Worm (Caenorhabditis elegans) whole organism, L1 larva: ENCODE measurements around the gene C18F10.2.

Source experiments
- C16A3.4 ChIP-seq: fragments of 150-350 bp; optimal IDR thresholded peaks from 2 replicates; lab custom pipeline; 2014; ENCODE audit warnings: missing biosample characterization, missing genetic modification characterization
- C34B4.2 ChIP-seq: sonication (generic microtip); optimal IDR thresholded peaks from 2 replicates; lab custom pipeline; 2017; ENCODE audit warnings: mild to moderate bottlenecking, missing genetic modification characterization, missing compliant biosample characterization
- alr-1 ChIP-seq: fragments of 200-800 bp; sonication (Bioruptor generic); optimal IDR thresholded peaks from 2 replicates; lab custom pipeline; 2018; ENCODE audit warnings: borderline replicate concordance, mild to moderate bottlenecking, missing genetic modification characterization, missing compliant biosample characterization
- ceh-63 ChIP-seq: fragments of 200-800 bp; sonication (Bioruptor generic); optimal IDR thresholded peaks from 2 replicates; lab custom pipeline; 2018; ENCODE audit warnings: mild to moderate bottlenecking, missing genetic modification characterization, missing compliant biosample characterization
- ceh-8 ChIP-seq: fragments of 200-800 bp; sonication (Bioruptor generic); optimal IDR thresholded peaks from 2 replicates; lab custom pipeline; 2018; ENCODE audit warnings: mild to moderate bottlenecking, missing genetic modification characterization, moderate library complexity, missing compliant biosample characterization
- ceh-88 ChIP-seq: fragments of 200-800 bp; sonication (Bioruptor generic); IDR thresholded peaks from 2 replicates; pipeline ENCODE4 v1.3.6; 2022; ENCODE audit warnings: missing genetic modification characterization, missing compliant biosample characterization
- ceh-90 ChIP-seq: sonication (generic microtip); optimal IDR thresholded peaks from 2 replicates; lab custom pipeline; 2016; ENCODE audit warnings: missing genetic modification characterization, missing compliant biosample characterization
- efl-1 ChIP-seq, 4 experiments: fragments of 150-350 bp; optimal IDR thresholded peaks in 3 of 4; peaks in 1 of 4; 1 replicate in 1 of 4; 2 replicates in 3 of 4; lab custom pipeline; 2014; ENCODE audit warnings: missing biosample characterization in 2 of 4, missing genetic modification characterization in 2 of 4, missing genetic modification reagents in 2 of 4
- ets-5 ChIP-seq: fragments of 200-800 bp; sonication (Bioruptor generic); IDR thresholded peaks from 2 replicates; pipeline ENCODE4 v1.3.6; 2022; ENCODE audit warnings: missing genetic modification characterization, missing compliant biosample characterization
- fkh-4 ChIP-seq: sonication (generic microtip); optimal IDR thresholded peaks from 2 replicates; lab custom pipeline; 2016; ENCODE audit warnings: missing compliant biosample characterization, missing genetic modification characterization, borderline replicate concordance
- fos-1 ChIP-seq: fragments of 150-350 bp; optimal IDR thresholded peaks from 2 replicates; lab custom pipeline; 2014; ENCODE audit warnings: missing biosample characterization, missing genetic modification characterization
- grh-1 ChIP-seq: fragments of 200-800 bp; sonication (Bioruptor generic); IDR thresholded peaks from 2 replicates; pipeline ENCODE4 v1.3.6; 2022; ENCODE audit warnings: missing genetic modification reagents, missing genetic modification characterization, missing compliant biosample characterization
- hlh-17 ChIP-seq: fragments of 200-800 bp; sonication (Bioruptor generic); optimal IDR thresholded peaks from 2 replicates; lab custom pipeline; 2018; ENCODE audit warnings: missing genetic modification characterization, mild to moderate bottlenecking, missing compliant biosample characterization, moderate library complexity, borderline replicate concordance
- hlh-4 ChIP-seq: sonication (generic microtip); optimal IDR thresholded peaks from 2 replicates; lab custom pipeline; 2016; ENCODE audit warnings: mild to moderate bottlenecking, missing genetic modification characterization, missing compliant biosample characterization
- hpl-2 ChIP-seq: fragments of 150-350 bp; optimal IDR thresholded peaks from 2 replicates; lab custom pipeline; 2014; ENCODE audit warnings: missing biosample characterization, missing genetic modification reagents, missing genetic modification characterization
- irx-1 ChIP-seq: sonication (generic microtip); optimal IDR thresholded peaks from 2 replicates; lab custom pipeline; 2016; ENCODE audit warnings: missing genetic modification characterization, missing compliant biosample characterization
- jun-1 ChIP-seq: fragments of 150-350 bp; optimal IDR thresholded peaks from 2 replicates; lab custom pipeline; 2014; ENCODE audit warnings: missing biosample characterization, missing genetic modification reagents, missing genetic modification characterization
- lin-39 ChIP-seq: fragments of 150-350 bp; optimal IDR thresholded peaks from 2 replicates; lab custom pipeline; 2014; ENCODE audit warnings: missing biosample characterization, missing genetic modification reagents, missing genetic modification characterization
- mab-9 ChIP-seq: fragments of 200-800 bp; sonication (Bioruptor generic); IDR thresholded peaks from 2 replicates; pipeline ENCODE4 v1.3.6; 2022; ENCODE audit warnings: missing genetic modification reagents, missing genetic modification characterization, missing compliant biosample characterization
- mdl-1 ChIP-seq, 2 experiments: fragments of 150-350 bp; optimal IDR thresholded peaks; 2 replicates each; lab custom pipeline; 2014 to 2017; ENCODE audit warnings: missing biosample characterization in 2 of 2, missing genetic modification characterization in 2 of 2, inconsistent platforms in 1 of 2
- mef-2 ChIP-seq: fragments of 150-350 bp; optimal IDR thresholded peaks from 2 replicates; lab custom pipeline; 2014; ENCODE audit warnings: missing biosample characterization, missing genetic modification characterization
- mep-1 ChIP-seq: fragments of 150-350 bp; optimal IDR thresholded peaks from 2 replicates; lab custom pipeline; 2014; ENCODE audit warnings: missing biosample characterization, missing genetic modification characterization
- nhr-12 ChIP-seq: sonication (generic microtip); optimal IDR thresholded peaks from 2 replicates; lab custom pipeline; 2017; ENCODE audit warnings: missing biosample characterization, missing genetic modification characterization
- nhr-28 ChIP-seq: fragments of 150-350 bp; optimal IDR thresholded peaks from 2 replicates; lab custom pipeline; 2014; ENCODE audit warnings: missing biosample characterization, missing genetic modification characterization
- nhr-71 ChIP-seq: sonication (generic microtip); optimal IDR thresholded peaks from 2 replicates; lab custom pipeline; 2016; ENCODE audit warnings: mild to moderate bottlenecking, missing genetic modification characterization, moderate library complexity, missing compliant biosample characterization
- nhr-76 ChIP-seq: sonication (generic microtip); optimal IDR thresholded peaks from 2 replicates; lab custom pipeline; 2017; ENCODE audit warnings: missing biosample characterization, missing genetic modification characterization
- pag-3 ChIP-seq: sonication (generic microtip); optimal IDR thresholded peaks from 2 replicates; lab custom pipeline; 2017; ENCODE audit warnings: missing genetic modification characterization, mild to moderate bottlenecking, missing compliant biosample characterization, antibody characterized with exemption, borderline replicate concordance; ENCODE audit not compliant: insufficient read depth
- pqm-1 ChIP-seq: sonication (generic microtip); optimal IDR thresholded peaks from 3 replicates; lab custom pipeline; 2017; ENCODE audit warnings: missing biosample characterization, missing genetic modification characterization
- rnt-1 ChIP-seq: sonication (generic microtip); optimal IDR thresholded peaks from 2 replicates; lab custom pipeline; 2016; ENCODE audit warnings: mild to moderate bottlenecking, missing genetic modification characterization, moderate library complexity, missing compliant biosample characterization
- snpc-4 ChIP-seq: fragments of 150-350 bp; optimal IDR thresholded peaks from 2 replicates; lab custom pipeline; 2014; ENCODE audit warnings: missing biosample characterization, missing genetic modification characterization
- snu-23 ChIP-seq: sonication (generic microtip); optimal IDR thresholded peaks from 2 replicates; lab custom pipeline; 2016; ENCODE audit warnings: missing genetic modification characterization, missing compliant biosample characterization
- sox-4 ChIP-seq: sonication (generic microtip); optimal IDR thresholded peaks from 2 replicates; lab custom pipeline; 2016; ENCODE audit warnings: missing genetic modification characterization, missing compliant biosample characterization
- sup-37 ChIP-seq: fragments of 200-800 bp; sonication (Bioruptor generic); optimal IDR thresholded peaks from 2 replicates; lab custom pipeline; 2018; ENCODE audit warnings: mild to moderate bottlenecking, missing genetic modification characterization, missing compliant biosample characterization
- unc-30 ChIP-seq: sonication (generic microtip); optimal IDR thresholded peaks from 2 replicates; lab custom pipeline; 2017; ENCODE audit warnings: missing biosample characterization, missing genetic modification characterization
- unc-62 ChIP-seq: fragments of 150-350 bp; optimal IDR thresholded peaks from 2 replicates; lab custom pipeline; 2014; ENCODE audit warnings: missing biosample characterization, missing genetic modification reagents, missing genetic modification characterization
- unc-86 ChIP-seq: sonication (generic microtip); optimal IDR thresholded peaks from 2 replicates; lab custom pipeline; 2016; ENCODE audit warnings: missing genetic modification characterization, missing compliant biosample characterization
- zip-4 ChIP-seq: fragments of 200-800 bp; sonication (Bioruptor generic); optimal IDR thresholded peaks from 2 replicates; lab custom pipeline; 2018; ENCODE audit warnings: mild to moderate bottlenecking, missing genetic modification characterization, moderate library complexity, missing compliant biosample characterization
- ztf-11 ChIP-seq, 2 experiments: sonication (generic microtip); optimal IDR thresholded peaks; 2 replicates each; lab custom pipeline; 2016 to 2017; ENCODE audit warnings: missing genetic modification characterization in 2 of 2, missing biosample characterization in 1 of 2, missing compliant biosample characterization in 1 of 2
- ztf-4 ChIP-seq: fragments of 150-350 bp; optimal IDR thresholded peaks from 2 replicates; lab custom pipeline; 2014; ENCODE audit warnings: missing biosample characterization, missing genetic modification characterization

C18F10.2 gene

DNA sequence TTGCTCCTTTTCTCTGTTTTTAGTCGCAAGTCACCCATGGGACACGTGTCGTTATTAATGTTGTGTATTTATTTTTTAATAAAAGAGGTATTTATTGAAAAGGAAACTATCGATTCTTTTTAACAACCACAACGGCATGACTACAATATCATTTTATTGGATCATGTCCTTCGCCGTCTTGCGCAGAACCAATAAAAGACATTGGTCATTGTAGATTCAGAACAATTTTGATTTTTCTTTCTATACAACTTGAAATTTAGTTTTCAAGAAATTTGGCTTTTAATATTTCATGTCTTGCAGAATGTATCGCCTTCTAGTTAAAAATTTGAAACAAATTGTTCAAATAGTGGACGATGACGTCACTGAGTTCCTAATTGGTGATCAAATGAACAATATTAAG is 21.5 kb upstream of the C18F10.2 start, which contains the start of gene amdh-1:
amdh-1 (plus strand) TSS at position 301 of the 400 bp plus-strand sequence.
- no peak for TF ChIP-seq sox-4 (tag; lab: Kevin White, UChicago)
- no peak for TF ChIP-seq unc-30 (tag; lab: Kevin White, UChicago)
- TF ChIP-seq C16A3.4 = no peak
- TF ChIP-seq snu-23 (GFP tag; lab: Kevin White, UChicago) = no peak
- TF ChIP-seq fos-1 (tag; lab: Kevin White, UChicago) = no peak
- no peak for TF ChIP-seq zip-4 (GFP tag; lab: Kevin White, UChicago)
- TF ChIP-seq mef-2 (tag; lab: Kevin White, UChicago) = no peak
- TF ChIP-seq fkh-4 (tag; lab: Kevin White, UChicago) = no peak
- TF ChIP-seq sup-37 (GFP tag; lab: Kevin White, UChicago) = no peak
- TF ChIP-seq unc-62 = no peak
- TF ChIP-seq ceh-63 (GFP tag; lab: Kevin White, UChicago) = no peak
- TF ChIP-seq ceh-90 = no peak
- no peak for TF ChIP-seq hpl-2 (GFP tag; lab: Kevin White, UChicago)
- TF ChIP-seq lin-39 = no peak
- no peak for TF ChIP-seq mdl-1 (tag; optimal IDR thresholded peaks at IDR 0.05; lab: Kevin White, UChicago)

DNA sequence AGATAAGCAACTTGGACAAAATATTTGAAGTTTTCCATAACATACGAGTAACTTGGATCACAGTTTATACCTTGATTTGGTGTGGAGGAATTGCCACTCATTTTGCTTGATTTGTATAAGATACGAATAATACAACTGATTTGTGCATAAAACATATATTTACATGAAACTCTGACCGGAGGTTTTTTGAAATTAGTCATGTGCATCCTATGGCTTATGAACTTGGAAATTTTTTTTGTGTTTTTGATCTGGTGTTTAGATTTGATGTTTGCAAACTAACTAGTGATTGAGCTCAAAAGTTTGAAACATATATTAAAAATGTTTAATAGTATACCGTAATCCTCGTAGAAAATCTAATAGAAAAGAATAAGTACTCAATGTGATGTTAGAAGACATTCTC is 18.2 kb upstream of the C18F10.2 start, which contains the start of gene srg-8:
srg-8 (minus strand) TSS at position 101 of the 400 bp plus-strand sequence.
- TF ChIP-seq fkh-4 (tag; lab: Kevin White, UChicago) (no peak), nhr-76 (tag; lab: Kevin White, UChicago) (no peak), pag-3 (tag; lab: Kevin White, UChicago) (no peak), hlh-17 (GFP tag; lab: Kevin White, UChicago) (no peak), irx-1 (tag; lab: Kevin White, UChicago) (no peak), lin-39 (no peak), snu-23 (GFP tag; lab: Kevin White, UChicago) (no peak), grh-1 (GFP tag; lab: Robert Waterston, UW) (no peak), mef-2 (tag; lab: Kevin White, UChicago) (no peak), nhr-28 (tag; lab: Kevin White, UChicago) (no peak), unc-30 (tag; lab: Kevin White, UChicago) (no peak), rnt-1 (tag; lab: Kevin White, UChicago) (no peak), ets-5 (GFP tag; lab: Robert Waterston, UW) (no peak), mep-1 (tag; lab: Kevin White, UChicago) (no peak), nhr-71 (tag; lab: Kevin White, UChicago) (no peak)

DNA sequence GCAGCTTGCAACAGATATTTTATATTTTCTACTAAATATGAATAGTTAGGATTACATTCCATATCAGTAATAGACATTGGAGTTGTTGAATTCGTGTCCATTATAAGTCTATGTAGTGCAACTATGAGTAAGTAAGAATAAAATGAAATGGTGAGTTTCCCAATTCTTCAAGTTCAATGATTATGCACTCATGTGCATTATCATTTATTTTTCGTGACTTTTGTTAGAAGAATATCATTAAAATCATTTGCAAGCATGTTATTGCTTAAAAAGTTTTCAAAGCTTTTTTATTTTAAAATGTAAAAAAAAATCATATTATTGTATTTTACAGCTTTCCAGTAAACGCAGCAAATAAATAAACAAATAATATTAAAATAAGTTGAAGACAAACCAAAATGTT is 16.3 kb upstream of the C18F10.2 start, which contains the start of gene srg-9:
srg-9 (minus strand) TSS at position 101 of the 400 bp plus-strand sequence.
- TF ChIP-seq unc-62 (no peak), nhr-12 (no peak), fkh-4 (tag; lab: Kevin White, UChicago) (no peak), hlh-4 (tag; lab: Kevin White, UChicago) (no peak), rnt-1 (tag; lab: Kevin White, UChicago) (no peak), mab-9 (GFP tag; lab: Robert Waterston, UW) (no peak), nhr-71 (tag; lab: Kevin White, UChicago) (no peak), unc-86 (tag; lab: Kevin White, UChicago) (no peak), ztf-4 (no peak), snpc-4 (tag; lab: Kevin White, UChicago) (no peak), jun-1 (no peak), sup-37 (GFP tag; lab: Kevin White, UChicago) (no peak), ceh-8 (GFP tag; lab: Kevin White, UChicago) (no peak), ceh-63 (GFP tag; lab: Kevin White, UChicago) (no peak), ztf-11 (tag; optimal IDR thresholded peaks at IDR 0.05; lab: Kevin White, UChicago) (no peak), pqm-1 (tag; lab: Kevin White, UChicago) (no peak), efl-1 (optimal IDR thresholded peaks at IDR 0.05; lab: Kevin White, UChicago) (no peak), efl-1 (GFP tag; optimal IDR thresholded peaks at IDR 0.05 in 1 of 2; lab: Kevin White, UChicago) (no peak), C34B4.2 (tag; lab: Kevin White, UChicago) (no peak), ceh-88 (GFP tag; lab: Robert Waterston, UW) (no peak), alr-1 (tag; lab: Kevin White, UChicago) (no peak)
